Fruit fly (Drosophila melanogaster): ENCODE data around the gene CG6333.

CG6333 gene

dm6 chr3L:17475979-17476393 is 10.0 kb downstream of the CG6333 start, which contains the start of gene CG34250 (continued):
- TF ChIP-seq tna (GFP tag; IDR thresholded peaks at IDR 0.05; ENCODE audit: partially characterized antibody): peak; percentile 43; the same call in 1 of the 2 replicates
- TF ChIP-seq Max (GFP tag; optimal IDR thresholded peaks at IDR 0.05): peak; percentile 53
- no peak for TF ChIP-seq CG6254 (GFP tag; optimal IDR thresholded peaks at IDR 0.05)
- no peak for TF ChIP-seq Atf3 (GFP tag; optimal IDR thresholded peaks at IDR 0.05)
- TF ChIP-seq dan (GFP tag; IDR thresholded peaks at IDR 0.05): no peak
- no peak for TF ChIP-seq sima (GFP tag; optimal IDR thresholded peaks at IDR 0.05)
- no peak; the same call in 1 of the 2 replicates for TF ChIP-seq Ada2b (GFP tag; IDR thresholded peaks at IDR 0.05)
- TF ChIP-seq CG9727 (GFP tag; optimal IDR thresholded peaks at IDR 0.05): peak; percentile 31
- peak; percentile 76 for TF ChIP-seq Lhr (GFP tag; optimal IDR thresholded peaks at IDR 0.05)
- peak; percentile 26 for TF ChIP-seq CG10147 (GFP tag; optimal IDR thresholded peaks at IDR 0.05)
- no peak for TF ChIP-seq CG6689 (GFP tag; IDR thresholded peaks at IDR 0.05)
- peak; percentile 31 for TF ChIP-seq CG9876 (GFP tag; optimal IDR thresholded peaks at IDR 0.05)
- TF ChIP-seq odd (GFP tag; optimal IDR thresholded peaks at IDR 0.05): no peak
- no peak for TF ChIP-seq Taf1 (GFP tag; IDR thresholded peaks at IDR 0.05)
- TF ChIP-seq TFAM (GFP tag; optimal IDR thresholded peaks at IDR 0.05): no peak
- peak; percentile 18 for TF ChIP-seq az2 (GFP tag; optimal IDR thresholded peaks at IDR 0.05)
- TF ChIP-seq CG12744 (GFP tag; optimal IDR thresholded peaks at IDR 0.05): no peak
- peak; percentile 44 for TF ChIP-seq ind (GFP tag; optimal IDR thresholded peaks at IDR 0.05)
- TF ChIP-seq CG10462 (GFP tag; optimal IDR thresholded peaks at IDR 0.05): peak; percentile 17
- peak; percentile 77 for TF ChIP-seq HLH4C (GFP tag; IDR thresholded peaks at IDR 0.05; ENCODE audit: partially characterized antibody)
- no peak for TF ChIP-seq CG2199 (GFP tag; IDR thresholded peaks at IDR 0.05)
- no peak for TF ChIP-seq CG5953 (GFP tag; IDR thresholded peaks at IDR 0.05)
- TF ChIP-seq tll (GFP tag; optimal IDR thresholded peaks at IDR 0.05): peak in 1 of 2 experiments; percentile 48
- peak; percentile 48 for TF ChIP-seq CG1602 (GFP tag; optimal IDR thresholded peaks at IDR 0.05)
- no peak for TF ChIP-seq CG7556 (GFP tag; optimal IDR thresholded peaks at IDR 0.05)
- TF ChIP-seq Mrtf (GFP tag; IDR thresholded peaks at IDR 0.05): no peak
- TF ChIP-seq gro (GFP tag; optimal IDR thresholded peaks at IDR 0.05): no peak
- no peak for TF ChIP-seq CG15696 (tag; optimal IDR thresholded peaks at IDR 0.05)
- no peak for TF ChIP-seq ap (GFP tag; IDR thresholded peaks at IDR 0.05)
- peak; percentile 25 for TF ChIP-seq CG7786 (GFP tag; optimal IDR thresholded peaks at IDR 0.05)
- TF ChIP-seq CG7987 (GFP tag; optimal IDR thresholded peaks at IDR 0.05): no peak
- no peak for TF ChIP-seq tup (GFP tag; optimal IDR thresholded peaks at IDR 0.05)
- peak; percentile 52 for TF ChIP-seq CG4424 (GFP tag; optimal IDR thresholded peaks at IDR 0.05)
- TF ChIP-seq Hmr (GFP tag; optimal IDR thresholded peaks at IDR 0.05): peak; percentile 55
- no peak for TF ChIP-seq CG17568 (GFP tag; optimal IDR thresholded peaks at IDR 0.05)
- no peak for TF ChIP-seq HmgD (GFP tag; optimal IDR thresholded peaks at IDR 0.05)
- no peak for TF ChIP-seq Jarid2 (GFP tag; optimal IDR thresholded peaks at IDR 0.05)
- TF ChIP-seq CG1792 (GFP tag; optimal IDR thresholded peaks at IDR 0.05): no peak
- no peak for TF ChIP-seq da (GFP tag; optimal IDR thresholded peaks at IDR 0.05)
- peak; percentile 72 for TF ChIP-seq sug (tag; optimal IDR thresholded peaks at IDR 0.05)
- no peak for TF ChIP-seq CG11456 (GFP tag; IDR thresholded peaks at IDR 0.05)
- peak; percentile 37 for TF ChIP-seq D19A (tag; optimal IDR thresholded peaks at IDR 0.05)
- peak; percentile 41 to 55 for TF ChIP-seq dpn (GFP tag; optimal IDR thresholded peaks at IDR 0.05)
- TF ChIP-seq onecut (GFP tag; IDR thresholded peaks at IDR 0.05): peak; percentile 74
- TF ChIP-seq CG17328 (GFP tag; IDR thresholded peaks at IDR 0.05): peak; percentile 21; the same call in 1 of the 2 replicates
- peak; percentile 56 for TF ChIP-seq CG10543 (GFP tag; optimal IDR thresholded peaks at IDR 0.05)
- no peak for TF ChIP-seq CG32772 (GFP tag; IDR thresholded peaks at IDR 0.05)
- TF ChIP-seq Vsx1 (GFP tag; optimal IDR thresholded peaks at IDR 0.05): peak; percentile 17
- no peak for TF ChIP-seq CG3163 (GFP tag; optimal IDR thresholded peaks at IDR 0.05)
- no peak for TF ChIP-seq CrebB (tag; optimal IDR thresholded peaks at IDR 0.05)
- TF ChIP-seq CG13624 (GFP tag; optimal IDR thresholded peaks at IDR 0.05): no peak

Measured in whole organism, embryonic.